Fruit fly (Drosophila melanogaster): ENCODE data around the gene sls.

The sls gene

DNA sequence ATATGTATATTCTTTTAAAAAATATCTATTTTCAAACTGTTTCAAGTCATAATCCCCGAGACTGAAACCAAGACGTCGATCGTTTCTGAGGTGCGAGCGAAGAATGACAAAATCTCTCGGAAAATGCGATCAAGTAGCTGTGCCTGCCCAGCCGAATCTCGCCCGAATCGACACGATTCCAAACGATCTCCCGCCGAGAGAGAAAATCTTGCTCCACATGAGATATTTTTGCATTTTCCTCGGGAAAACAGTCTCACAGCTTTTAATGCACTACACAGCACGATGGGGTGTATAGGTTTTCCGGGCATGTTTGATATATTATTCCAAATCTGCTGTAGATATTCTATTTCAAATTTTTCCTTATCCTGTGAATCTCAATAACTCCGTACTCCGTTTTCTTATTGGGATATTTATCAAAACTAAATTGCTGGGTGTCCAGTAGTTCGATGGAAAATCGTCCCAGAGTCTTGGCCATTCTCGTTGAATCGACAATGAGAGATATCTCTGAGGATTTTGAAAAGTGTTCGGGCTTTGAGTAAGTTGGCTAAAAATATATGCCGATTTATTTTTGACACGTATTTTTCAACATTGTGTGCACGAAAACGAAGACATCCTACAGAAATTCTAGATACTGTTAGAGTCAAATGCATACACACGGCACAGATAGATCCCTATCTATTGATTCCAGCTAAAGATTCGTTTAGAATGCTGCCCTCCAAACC lies at the start of gene sls (continued):
- TF ChIP-seq chinmo (GFP tag; IDR thresholded peaks at IDR 0.05; ENCODE audit: partially characterized antibody) (no peak), CG8388 (GFP tag; optimal IDR thresholded peaks at IDR 0.05) (peak; percentile 86), lbe (GFP tag; optimal IDR thresholded peaks at IDR 0.05) (no peak), CG7357 (GFP tag; IDR thresholded peaks at IDR 0.05) (peak; percentile 82), CG9437 (GFP tag; optimal IDR thresholded peaks at IDR 0.05) (peak; percentile 78), CG6689 (GFP tag; IDR thresholded peaks at IDR 0.05) (peak; percentile 93), CG6854 (GFP tag; optimal IDR thresholded peaks at IDR 0.05) (peak; percentile 46), CG3281 (GFP tag; optimal IDR thresholded peaks at IDR 0.05) (peak; percentile 75), CG12071 (GFP tag; optimal IDR thresholded peaks at IDR 0.05) (peak; percentile 78), CG30403 (GFP tag; optimal IDR thresholded peaks at IDR 0.05) (peak; percentile 91), NfI (GFP tag; optimal IDR thresholded peaks at IDR 0.05) (peak; percentile 94), cwo (GFP tag; optimal IDR thresholded peaks at IDR 0.05) (peak; percentile 64), CG12942 (GFP tag; optimal IDR thresholded peaks at IDR 0.05) (peak; percentile 86), peb (GFP tag; IDR thresholded peaks at IDR 0.05) (peak; percentile 75), D19B (GFP tag; optimal IDR thresholded peaks at IDR 0.05) (peak; percentile 91), Scr (GFP tag; IDR thresholded peaks at IDR 0.05; ENCODE audit: partially characterized antibody) (no peak), B-H1 (GFP tag; IDR thresholded peaks at IDR 0.05) (peak; percentile 87), CG32772 (GFP tag; IDR thresholded peaks at IDR 0.05) (peak; percentile 89), ind (GFP tag; optimal IDR thresholded peaks at IDR 0.05) (peak; percentile 80), seq (GFP tag; IDR thresholded peaks at IDR 0.05) (peak; percentile 89), CG7963 (GFP tag; IDR thresholded peaks at IDR 0.05; ENCODE audit: partially characterized antibody) (no peak), bbx (GFP tag; IDR thresholded peaks at IDR 0.05; ENCODE audit: partially characterized antibody) (no peak), CG7745 (tag; optimal IDR thresholded peaks at IDR 0.05) (peak; percentile 32), Opbp (GFP tag; IDR thresholded peaks at IDR 0.05; ENCODE audit: partially characterized antibody) (no peak), CG6272 (GFP tag; IDR thresholded peaks at IDR 0.05) (peak; percentile 87), grn (GFP tag; optimal IDR thresholded peaks at IDR 0.05) (peak; percentile 28), CG13123 (GFP tag; optimal IDR thresholded peaks at IDR 0.05) (peak; percentile 82), GATAe (GFP tag; conservative IDR thresholded peaks at IDR 0.05) (peak; percentile 21; the same call in 1 of the 2 replicates), CG7556 (GFP tag; optimal IDR thresholded peaks at IDR 0.05) (peak; percentile 86), CG11398 (GFP tag; optimal IDR thresholded peaks at IDR 0.05) (peak; percentile 91), CG10366 (GFP tag; IDR thresholded peaks at IDR 0.05) (peak; percentile 90), Dfd (GFP tag; optimal IDR thresholded peaks at IDR 0.05) (no peak), Trl (optimal IDR thresholded peaks at IDR 0.05) (peak; percentile 9 to 27), Trl (GFP tag; optimal IDR thresholded peaks at IDR 0.05) (peak; percentile 78), dysf (GFP tag; IDR thresholded peaks at IDR 0.05) (peak; percentile 93), gfzf (GFP tag; optimal IDR thresholded peaks at IDR 0.05) (no peak), sna (GFP tag; IDR thresholded peaks at IDR 0.05; ENCODE audit: partially characterized antibody) (no peak), D19A (tag; optimal IDR thresholded peaks at IDR 0.05) (peak; percentile 83), CG18011 (GFP tag; optimal IDR thresholded peaks at IDR 0.05) (peak; percentile 65), CG15514 (GFP tag; optimal IDR thresholded peaks at IDR 0.05) (peak; percentile 59), B-H2 (GFP tag; optimal IDR thresholded peaks at IDR 0.05) (peak; percentile 90), CG1602 (GFP tag; optimal IDR thresholded peaks at IDR 0.05) (peak; percentile 91), dpn (GFP tag; optimal IDR thresholded peaks at IDR 0.05) (peak; percentile 92), bsh (GFP tag; optimal IDR thresholded peaks at IDR 0.05) (peak; percentile 75 to 96), Tbp (GFP tag; optimal IDR thresholded peaks at IDR 0.05) (no peak), dmrt11E (tag; optimal IDR thresholded peaks at IDR 0.05) (peak; percentile 93), bigmax (GFP tag; optimal IDR thresholded peaks at IDR 0.05) (no peak), CG7372 (GFP tag; IDR thresholded peaks at IDR 0.05) (peak; percentile 84), fd3F (GFP tag; optimal IDR thresholded peaks at IDR 0.05) (peak; percentile 91)
